Fruit fly (Drosophila melanogaster): ENCODE measurements around the gene CG44088.

DNA sequence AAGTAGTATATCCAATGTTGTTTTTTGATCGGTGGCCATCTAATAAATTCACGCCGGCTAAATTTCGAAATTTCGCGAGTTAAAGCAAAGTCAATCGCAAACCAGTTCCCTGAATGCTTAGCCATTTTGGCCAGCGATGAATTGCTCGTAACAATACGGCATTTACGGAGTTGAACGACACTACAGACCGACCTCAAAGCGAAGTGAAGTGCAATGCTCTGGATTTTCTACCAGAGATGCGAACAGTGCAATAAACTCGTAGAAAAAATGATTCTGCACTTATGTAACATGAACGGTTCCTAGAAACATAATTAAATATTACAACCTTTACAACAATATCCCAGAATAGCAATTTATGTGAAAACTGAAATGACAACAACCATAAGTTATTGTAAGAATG is 49.5 kb downstream of the CG44088 start:
- TF ChIP-seq CG6854 (GFP tag; optimal IDR thresholded peaks at IDR 0.05) (no peak), CG3919 (GFP tag; optimal IDR thresholded peaks at IDR 0.05) (no peak), Hr38 (GFP tag; optimal IDR thresholded peaks at IDR 0.05) (no peak)
